Worm (Caenorhabditis elegans): ENCODE measurements around the gene F41H10.1.

ce11 chrIV:5370914-5371313 lies 11.8 kb upstream of the F41H10.1 start:
- TF ChIP-seq fos-1 (tag; optimal IDR thresholded peaks at IDR 0.05) (no peak), hlh-11 (tag; optimal IDR thresholded peaks at IDR 0.05) (no peak), nhr-25 (tag; optimal IDR thresholded peaks at IDR 0.05; ENCODE audit: borderline replicate concordance, insufficient read depth) (no peak)

Data from whole organism, L4 larva.